Fruit fly (Drosophila melanogaster): ENCODE measurements around the gene baz.

- TF ChIP-seq psq (optimal IDR thresholded peaks at IDR 0.05) (no peak), Sin3A (optimal IDR thresholded peaks at IDR 0.05) (no peak), Myc (optimal IDR thresholded peaks at IDR 0.05) (no peak), h (optimal IDR thresholded peaks at IDR 0.05) (no peak)
Observed at dm6 chrX:17181264-17182198, 21.7 kb downstream of the baz start.

All from Kc167 (cell line).